Worm (Caenorhabditis elegans) whole organism, L2 larva: ENCODE data around the gene ndx-9.

Experiments used
- R02D3.7 ChIP-seq: fragments of 150-350 bp; optimal IDR thresholded peaks from 2 replicates; lab custom pipeline; 2014; ENCODE audit warnings: missing biosample characterization, missing genetic modification characterization
- ama-1 ChIP-seq: fragments of 150-350 bp; optimal IDR thresholded peaks from 2 replicates; lab custom pipeline; 2018; ENCODE audit warnings: inconsistent platforms
- ceh-16 ChIP-seq: fragments of 150-350 bp; optimal IDR thresholded peaks from 2 replicates; lab custom pipeline; 2014; ENCODE audit warnings: missing biosample characterization, missing genetic modification characterization
- crh-2 ChIP-seq: sonication (generic microtip); optimal IDR thresholded peaks from 2 replicates; lab custom pipeline; 2017; ENCODE audit warnings: missing biosample characterization, missing genetic modification characterization
- elt-3 ChIP-seq: sonication (generic microtip); optimal IDR thresholded peaks from 2 replicates; lab custom pipeline; 2017; ENCODE audit warnings: missing biosample characterization, missing genetic modification characterization
- nhr-23 ChIP-seq: fragments of 150-350 bp; optimal IDR thresholded peaks from 2 replicates; lab custom pipeline; 2014; ENCODE audit warnings: missing biosample characterization, missing genetic modification reagents, missing genetic modification characterization
- nhr-25 ChIP-seq: fragments of 150-350 bp; sonication (generic microtip); optimal IDR thresholded peaks from 3 replicates; lab custom pipeline; 2014; ENCODE audit warnings: missing biosample characterization, missing genetic modification characterization
- skn-1 ChIP-seq: sonication (generic microtip); optimal IDR thresholded peaks from 2 replicates; lab custom pipeline; 2017; ENCODE audit warnings: missing biosample characterization, missing genetic modification characterization
- unc-39 ChIP-seq: fragments of 150-350 bp; optimal IDR thresholded peaks from 2 replicates; lab custom pipeline; 2014; ENCODE audit warnings: missing biosample characterization, missing genetic modification characterization
- ztf-1 ChIP-seq: fragments of 200-800 bp; sonication (Bioruptor generic); conservative IDR thresholded peaks from 2 replicates; pipeline ENCODE4 v1.3.6; 2022; ENCODE audit warnings: missing genetic modification characterization, missing compliant biosample characterization
- ztf-4 ChIP-seq: fragments of 150-350 bp; optimal IDR thresholded peaks from 2 replicates; lab custom pipeline; 2014; ENCODE audit warnings: missing biosample characterization, missing genetic modification characterization

DNA sequence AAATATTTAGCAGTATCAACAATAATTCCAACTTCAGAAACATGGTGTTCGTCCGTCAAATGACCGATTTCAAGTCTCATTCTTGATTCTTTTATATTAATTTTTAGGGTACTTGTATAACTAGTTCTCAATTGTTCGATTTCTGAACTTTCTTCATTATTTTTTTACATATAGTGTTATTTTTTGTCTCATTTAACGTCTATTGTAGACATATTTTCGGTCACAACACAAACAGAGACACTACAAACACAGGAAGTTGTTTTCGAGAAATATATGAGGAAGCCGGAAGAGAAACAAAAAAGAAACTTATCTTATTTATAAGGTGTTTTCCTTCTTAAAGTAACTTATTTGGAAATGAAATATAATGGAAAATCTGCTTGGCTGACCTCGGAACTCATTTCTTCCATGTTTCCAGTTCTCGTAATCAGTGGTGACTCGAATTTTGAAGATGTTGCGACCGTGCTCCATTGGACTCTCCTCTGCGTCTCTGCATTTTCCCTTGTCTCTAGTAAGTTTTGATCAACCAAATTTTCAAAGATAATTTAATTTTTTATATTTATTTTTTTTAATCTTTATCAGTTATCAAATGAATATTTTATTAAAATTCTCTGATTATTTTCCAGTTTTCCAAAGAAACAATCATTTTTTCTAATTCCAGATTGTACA is 42.0 kb upstream of the ndx-9 start, which contains the start of the genes F36H1.12 and lin-3:
- TF ChIP-seq nhr-25 (tag; lab: Kevin White, UChicago): no peak
- TF ChIP-seq crh-2: no peak
- no peak for TF ChIP-seq skn-1
- no peak for TF ChIP-seq ceh-16 (tag; lab: Kevin White, UChicago)
- TF ChIP-seq ztf-1 (GFP tag; lab: Robert Waterston, UW): no peak
- no peak for TF ChIP-seq ztf-4 (tag; lab: Kevin White, UChicago)
- no peak for TF ChIP-seq ama-1
- no peak for TF ChIP-seq R02D3.7 (tag; lab: Kevin White, UChicago)
- TF ChIP-seq elt-3 (tag; lab: Kevin White, UChicago): no peak
- TF ChIP-seq nhr-23 (tag; lab: Kevin White, UChicago): no peak
- TF ChIP-seq unc-39 (tag; lab: Kevin White, UChicago): no peak
